Worm (Caenorhabditis elegans) whole organism, early embryonic: ENCODE measurements around the gene F59A6.12.

Experiments
- B0310.2 ChIP-seq: sonication (generic microtip); optimal IDR thresholded peaks from 2 replicates; lab custom pipeline; 2016; ENCODE audit warnings: mild to moderate bottlenecking, missing genetic modification characterization, missing compliant biosample characterization
- F13C5.2 ChIP-seq: sonication (generic microtip); optimal IDR thresholded peaks from 2 replicates; lab custom pipeline; 2017; ENCODE audit warnings: mild to moderate bottlenecking, missing genetic modification characterization, inconsistent platforms, missing compliant biosample characterization
- aly-1 ChIP-seq: sonication (generic microtip); optimal IDR thresholded peaks from 2 replicates; lab custom pipeline; 2016; ENCODE audit warnings: missing genetic modification characterization, missing compliant biosample characterization
- ama-1 ChIP-seq: fragments of 150-350 bp; optimal IDR thresholded peaks from 2 replicates; lab custom pipeline; 2014
- ceh-13 ChIP-seq: fragments of 200-800 bp; sonication (Bioruptor generic); optimal IDR thresholded peaks from 2 replicates; lab custom pipeline; 2018; ENCODE audit warnings: mild to moderate bottlenecking, missing genetic modification characterization, missing compliant biosample characterization
- ceh-36 ChIP-seq: sonication (generic microtip); optimal IDR thresholded peaks from 2 replicates; lab custom pipeline; 2016; ENCODE audit warnings: missing genetic modification characterization, inconsistent platforms, missing compliant biosample characterization
- ets-7 ChIP-seq: sonication (generic microtip); optimal IDR thresholded peaks from 2 replicates; lab custom pipeline; 2016; ENCODE audit warnings: missing genotype, missing genetic modification characterization, missing compliant biosample characterization
- flt-1 ChIP-seq: fragments of 200-800 bp; sonication (Bioruptor generic); IDR thresholded peaks from 2 replicates; pipeline ENCODE4 v1.3.6; 2022; ENCODE audit warnings: missing genetic modification characterization, missing compliant biosample characterization
- hmbx-1 ChIP-seq: sonication (generic microtip); optimal IDR thresholded peaks from 2 replicates; lab custom pipeline; 2016; ENCODE audit warnings: mild to moderate bottlenecking, missing genetic modification characterization, missing compliant biosample characterization
- hmg-4 ChIP-seq: fragments of 200-800 bp; sonication (Bioruptor generic); optimal IDR thresholded peaks from 2 replicates; lab custom pipeline; 2018; ENCODE audit warnings: mild to moderate bottlenecking, missing genetic modification characterization, missing compliant biosample characterization
- hnd-1 ChIP-seq: sonication (generic microtip); optimal IDR thresholded peaks from 2 replicates; lab custom pipeline; 2016; ENCODE audit warnings: missing genetic modification characterization, missing compliant biosample characterization
- pes-1 ChIP-seq: fragments of 200-800 bp; sonication (Bioruptor generic); IDR thresholded peaks from 2 replicates; pipeline ENCODE4 v1.3.6; 2022; ENCODE audit warnings: missing genetic modification reagents, missing genetic modification characterization, missing compliant biosample characterization
- scrt-1 ChIP-seq: fragments of 200-800 bp; sonication (Bioruptor generic); IDR thresholded peaks from 2 replicates; pipeline ENCODE4 v1.3.6; 2022; ENCODE audit warnings: missing genetic modification characterization, missing compliant biosample characterization
- sea-1 ChIP-seq: fragments of 200-800 bp; sonication (Bioruptor generic); conservative IDR thresholded peaks from 2 replicates; pipeline ENCODE4 v1.3.6; 2022; ENCODE audit warnings: missing genetic modification characterization, missing compliant biosample characterization
- tbx-11 ChIP-seq: fragments of 200-800 bp; sonication (Bioruptor generic); IDR thresholded peaks from 2 replicates; pipeline ENCODE4 v1.3.6; 2022; ENCODE audit warnings: missing genetic modification characterization, missing compliant biosample characterization
- tbx-37 ChIP-seq: fragments of 200-800 bp; sonication (Bioruptor generic); conservative IDR thresholded peaks from 2 replicates; pipeline ENCODE4 v1.3.6; 2022; ENCODE audit warnings: missing genetic modification reagents, missing genetic modification characterization, missing compliant biosample characterization
- tra-4 ChIP-seq: sonication (generic microtip); optimal IDR thresholded peaks from 2 replicates; lab custom pipeline; 2017; ENCODE audit warnings: missing genetic modification characterization, missing compliant biosample characterization

F59A6.12 gene

ce11 chrII:5014399-5014798, 2.5 kb upstream of the F59A6.12 start, which contains the start of gene F59A6.2:
Gene F59A6.2, plus strand, starts transcription at chrII:5014699.
- no peak for TF ChIP-seq hnd-1 (tag; lab: Kevin White, UChicago)
- no peak for TF ChIP-seq B0310.2 (tag; lab: Kevin White, UChicago)
- TF ChIP-seq hmbx-1 (tag; lab: Kevin White, UChicago): no peak
- TF ChIP-seq tra-4 (tag; lab: Kevin White, UChicago): no peak
- no peak for TF ChIP-seq tbx-11
- TF ChIP-seq aly-1 (tag; lab: Kevin White, UChicago): no peak
- TF ChIP-seq ceh-36 (tag; lab: Kevin White, UChicago): no peak
- TF ChIP-seq pes-1 (GFP tag; lab: Robert Waterston, UW): no peak
- no peak for TF ChIP-seq ets-7 (tag; lab: Kevin White, UChicago)
- TF ChIP-seq sea-1: no peak
- no peak for TF ChIP-seq tbx-37 (GFP tag; lab: Robert Waterston, UW)
- TF ChIP-seq F13C5.2: no peak
- TF ChIP-seq ceh-13 (GFP tag; lab: Kevin White, UChicago): no peak
- no peak for TF ChIP-seq flt-1 (GFP tag; lab: Robert Waterston, UW)
- no peak for TF ChIP-seq scrt-1 (GFP tag; lab: Robert Waterston, UW)
- no peak for TF ChIP-seq ama-1 (lab: Kevin White, UChicago)
- no peak for TF ChIP-seq hmg-4

ce11 chrII:5008033-5008432, 3.8 kb downstream of the F59A6.12 start, which contains the start of gene F59A6.3:
Gene F59A6.3, plus strand, starts transcription at chrII:5008333.
- no peak for TF ChIP-seq scrt-1 (GFP tag; lab: Robert Waterston, UW)
- TF ChIP-seq B0310.2 (tag; lab: Kevin White, UChicago): no peak
- no peak for TF ChIP-seq tbx-11
- TF ChIP-seq hmbx-1 (tag; lab: Kevin White, UChicago): no peak
- no peak for TF ChIP-seq tbx-37 (GFP tag; lab: Robert Waterston, UW)
- no peak for TF ChIP-seq ets-7 (tag; lab: Kevin White, UChicago)
- no peak for TF ChIP-seq ama-1 (lab: Kevin White, UChicago)
- no peak for TF ChIP-seq F13C5.2
- no peak for TF ChIP-seq tra-4 (tag; lab: Kevin White, UChicago)
- TF ChIP-seq pes-1 (GFP tag; lab: Robert Waterston, UW): no peak
- no peak for TF ChIP-seq ceh-36 (tag; lab: Kevin White, UChicago)
- no peak for TF ChIP-seq aly-1 (tag; lab: Kevin White, UChicago)
- TF ChIP-seq hnd-1 (tag; lab: Kevin White, UChicago): no peak
- TF ChIP-seq flt-1 (GFP tag; lab: Robert Waterston, UW): no peak
- no peak for TF ChIP-seq sea-1
- no peak for TF ChIP-seq hmg-4
- no peak for TF ChIP-seq ceh-13 (GFP tag; lab: Kevin White, UChicago)

ce11 chrII:5004781-5005180, 7.1 kb downstream of the F59A6.12 start, which contains the start of gene F59A6.4:
Gene F59A6.4, plus strand, starts transcription at chrII:5005081.
- TF ChIP-seq ceh-36 (tag; lab: Kevin White, UChicago) (no peak), hnd-1 (tag; lab: Kevin White, UChicago) (no peak)

ce11 chrII:5003660-5004059, 8.2 kb downstream of the F59A6.12 start, which contains the start of gene F59A6.10:
Gene F59A6.10, plus strand, starts transcription at chrII:5003960.
- TF ChIP-seq hmg-4 (no peak), ceh-36 (tag; lab: Kevin White, UChicago) (no peak), ceh-13 (GFP tag; lab: Kevin White, UChicago) (no peak), F13C5.2 (no peak), hmbx-1 (tag; lab: Kevin White, UChicago) (no peak), scrt-1 (GFP tag; lab: Robert Waterston, UW) (no peak), B0310.2 (tag; lab: Kevin White, UChicago) (no peak), flt-1 (GFP tag; lab: Robert Waterston, UW) (no peak), aly-1 (tag; lab: Kevin White, UChicago) (no peak), hnd-1 (tag; lab: Kevin White, UChicago) (no peak), ama-1 (lab: Kevin White, UChicago) (no peak), pes-1 (GFP tag; lab: Robert Waterston, UW) (no peak), tbx-11 (no peak), tbx-37 (GFP tag; lab: Robert Waterston, UW) (no peak), tra-4 (tag; lab: Kevin White, UChicago) (no peak), sea-1 (no peak)

ce11 chrII:5001866-5002265, 10.0 kb downstream of the F59A6.12 start:
- TF ChIP-seq ets-7 (tag; lab: Kevin White, UChicago): no peak
- TF ChIP-seq aly-1 (tag; lab: Kevin White, UChicago): no peak
- TF ChIP-seq ama-1 (lab: Kevin White, UChicago): no peak
- TF ChIP-seq ceh-13 (GFP tag; lab: Kevin White, UChicago): no peak
- no peak for TF ChIP-seq tbx-11
- no peak for TF ChIP-seq pes-1 (GFP tag; lab: Robert Waterston, UW)
- TF ChIP-seq tra-4 (tag; lab: Kevin White, UChicago): no peak
- TF ChIP-seq ceh-36 (tag; lab: Kevin White, UChicago): no peak
- TF ChIP-seq hmg-4: no peak
- no peak for TF ChIP-seq B0310.2 (tag; lab: Kevin White, UChicago)
- no peak for TF ChIP-seq sea-1

- TF ChIP-seq aly-1 (tag; lab: Kevin White, UChicago) (no peak), ceh-36 (tag; lab: Kevin White, UChicago) (no peak), ets-7 (tag; lab: Kevin White, UChicago) (no peak), B0310.2 (tag; lab: Kevin White, UChicago) (no peak), tbx-37 (GFP tag; lab: Robert Waterston, UW) (no peak), hnd-1 (tag; lab: Kevin White, UChicago) (no peak), sea-1 (no peak), F13C5.2 (peak; percentile 70)
Measured at ce11 chrII:4999122-4999521, 12.8 kb downstream of the F59A6.12 start, which contains the start of gene citk-2. Gene citk-2, plus strand, starts transcription at chrII:4999520.

ce11 chrII:4998657-4999056, 13.2 kb downstream of the F59A6.12 start, which contains the start of gene F59A6.11:
Gene F59A6.11, minus strand, starts transcription at chrII:4998757.
- TF ChIP-seq ets-7 (tag; lab: Kevin White, UChicago) (no peak), flt-1 (GFP tag; lab: Robert Waterston, UW) (no peak), ceh-13 (GFP tag; lab: Kevin White, UChicago) (no peak), ceh-36 (tag; lab: Kevin White, UChicago) (no peak), tbx-37 (GFP tag; lab: Robert Waterston, UW) (no peak), sea-1 (no peak)
